Fruit fly (Drosophila melanogaster): ENCODE data around the gene cal1.
A peak's percentile ranks its signal among the peaks of the same experiment; 100 is the strongest.

Gene cal1

dm6 chr3R:17059100-17059810 lies 28.8 kb upstream of the cal1 start (continued):
- TF ChIP-seq p53 (GFP tag; optimal IDR thresholded peaks at IDR 0.05) (no peak), pzg (GFP tag; optimal IDR thresholded peaks at IDR 0.05) (no peak), Vsx1 (GFP tag; optimal IDR thresholded peaks at IDR 0.05) (no peak), grau (tag; optimal IDR thresholded peaks at IDR 0.05) (no peak), knrl (GFP tag; IDR thresholded peaks at IDR 0.05; ENCODE audit: partially characterized antibody) (no peak), kah (GFP tag; optimal IDR thresholded peaks at IDR 0.05) (no peak), ara (GFP tag; IDR thresholded peaks at IDR 0.05) (no peak), en (GFP tag; optimal IDR thresholded peaks at IDR 0.05) (no peak), CG7372 (GFP tag; IDR thresholded peaks at IDR 0.05) (no peak), CG13775 (GFP tag; optimal IDR thresholded peaks at IDR 0.05) (no peak), sob (GFP tag; IDR thresholded peaks at IDR 0.05) (no peak), Sin3A (optimal IDR thresholded peaks at IDR 0.05) (no peak), lov (optimal IDR thresholded peaks at IDR 0.05) (no peak), lov (GFP tag; IDR thresholded peaks at IDR 0.05) (no peak), chn (GFP tag; optimal IDR thresholded peaks at IDR 0.05) (no peak), Hsf (GFP tag; optimal IDR thresholded peaks at IDR 0.05) (no peak), CG3065 (GFP tag; optimal IDR thresholded peaks at IDR 0.05) (no peak), CG1602 (GFP tag; optimal IDR thresholded peaks at IDR 0.05) (no peak), CG13287 (GFP tag; IDR thresholded peaks at IDR 0.05; ENCODE audit: partially characterized antibody) (no peak), Hand (GFP tag; optimal IDR thresholded peaks at IDR 0.05) (no peak), CG11723 (GFP tag; optimal IDR thresholded peaks at IDR 0.05) (peak; percentile 3), dimm (GFP tag; IDR thresholded peaks at IDR 0.05) (no peak), nau (GFP tag; optimal IDR thresholded peaks at IDR 0.05) (no peak), Awh (GFP tag; IDR thresholded peaks at IDR 0.05) (0 out of 2 replicates have a peak, but pooled peaks have one; percentile 33), CG2678 (tag; optimal IDR thresholded peaks at IDR 0.05) (peak; percentile 32), ab (GFP tag; optimal IDR thresholded peaks at IDR 0.05) (no peak), kni (GFP tag; optimal IDR thresholded peaks at IDR 0.05) (no peak), Taf1 (GFP tag; IDR thresholded peaks at IDR 0.05) (no peak), Poxn (GFP tag; IDR thresholded peaks at IDR 0.05) (no peak), zen (tag; optimal IDR thresholded peaks at IDR 0.05) (no peak), CkIIα-i1 (GFP tag; IDR thresholded peaks at IDR 0.05) (no peak), dmrt99B (tag; optimal IDR thresholded peaks at IDR 0.05) (peak; percentile 35), luna (GFP tag; optimal IDR thresholded peaks at IDR 0.05) (no peak), gsb (GFP tag; IDR thresholded peaks at IDR 0.05) (peak; percentile 7; the same call in 1 of the 2 replicates), CG4360 (GFP tag; IDR thresholded peaks at IDR 0.05) (no peak), MTF-1 (GFP tag; optimal IDR thresholded peaks at IDR 0.05; ENCODE audit: borderline replicate concordance) (no peak), MBD-R2 (GFP tag; IDR thresholded peaks at IDR 0.05) (no peak), mirr (GFP tag; optimal IDR thresholded peaks at IDR 0.05) (no peak), BEAF-32 (GFP tag; optimal IDR thresholded peaks at IDR 0.05) (no peak), CG2202 (tag; optimal IDR thresholded peaks at IDR 0.05) (no peak), CG14014 (GFP tag; IDR thresholded peaks at IDR 0.05) (no peak), CG7963 (GFP tag; IDR thresholded peaks at IDR 0.05; ENCODE audit: partially characterized antibody) (no peak), Sox102F (GFP tag; optimal IDR thresholded peaks at IDR 0.05) (peak; percentile 54), sna (GFP tag; IDR thresholded peaks at IDR 0.05; ENCODE audit: partially characterized antibody) (no peak), B-H2 (GFP tag; optimal IDR thresholded peaks at IDR 0.05) (no peak), ERR (GFP tag; optimal IDR thresholded peaks at IDR 0.05) (no peak), CG2129 (GFP tag; IDR thresholded peaks at IDR 0.05; ENCODE audit: partially characterized antibody) (no peak), crol (GFP tag; IDR thresholded peaks at IDR 0.05) (no peak), wdn (GFP tag; IDR thresholded peaks at IDR 0.05) (no peak), fu2 (GFP tag; optimal IDR thresholded peaks at IDR 0.05) (no peak), zfh1 (GFP tag; IDR thresholded peaks at IDR 0.05) (no peak)

Data from whole organism, embryonic.